Fruit fly (Drosophila melanogaster): Measurements from ENCODE around the gene CG31342.
A peak's percentile ranks its signal among the peaks of the same experiment; 100 is the strongest.

Gene CG31342

dm6 chr3R:12982167-12982981 lies 3.5 kb upstream of the CG31342 start:
- TF ChIP-seq CG17801 (GFP tag; optimal IDR thresholded peaks at IDR 0.05; ENCODE audit: partially characterized antibody): peak; percentile 54

DNA sequence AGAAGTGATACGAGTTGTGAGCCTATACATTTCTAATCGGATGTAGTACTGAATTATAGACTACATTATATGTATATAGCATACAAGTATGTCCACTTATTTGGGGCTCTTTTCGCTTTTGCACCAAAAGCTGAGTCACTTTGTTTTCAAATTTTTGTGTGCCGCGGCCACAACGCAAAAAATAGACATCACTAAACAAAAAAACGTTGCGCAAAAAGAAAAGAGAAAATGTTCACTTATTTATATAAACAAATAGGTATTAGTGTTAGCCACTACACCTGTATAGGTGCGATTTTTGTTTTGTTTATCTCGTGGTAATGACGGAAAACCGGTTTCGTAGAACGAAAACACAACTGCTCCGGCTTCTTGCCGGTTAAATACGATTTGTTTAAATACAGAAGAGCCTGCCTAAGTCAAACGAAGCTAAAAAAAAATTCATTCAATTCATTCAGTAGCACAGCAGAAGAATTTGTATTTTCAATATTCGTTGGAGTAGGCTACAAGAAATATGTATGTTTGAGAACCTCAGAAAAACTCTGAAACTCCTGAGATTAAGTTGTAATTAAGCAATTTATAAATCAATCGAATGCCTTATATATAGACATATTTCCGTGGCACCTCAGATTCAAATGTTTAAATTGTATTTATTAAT lies 2.7 kb upstream of the CG31342 start:
- no peak for TF ChIP-seq CG17801 (GFP tag; optimal IDR thresholded peaks at IDR 0.05; ENCODE audit: partially characterized antibody)

DNA sequence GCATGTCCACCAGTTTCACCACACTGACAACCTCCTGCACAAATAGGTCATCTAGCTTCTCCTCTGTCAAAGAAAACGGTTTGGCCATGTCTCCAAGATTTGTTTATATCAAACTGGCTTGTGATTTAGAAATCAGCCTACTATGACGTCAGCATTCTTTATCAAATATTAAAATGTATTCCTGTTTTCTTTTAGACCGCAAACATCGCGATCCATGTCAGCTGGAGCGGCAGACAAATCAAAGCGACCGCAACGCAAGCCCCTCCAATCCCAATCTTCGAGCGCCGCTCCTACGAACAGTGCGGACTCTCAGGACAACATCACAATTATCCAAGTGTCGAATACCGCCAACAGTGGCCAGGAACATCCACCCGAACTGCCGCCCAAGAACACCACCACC lies 2.6 kb downstream of the CG31342 start, which contains the start of gene CG14383:
TSS of gene CG14383 (minus strand) at position 101 of the 400 bp plus-strand sequence.
- no peak for TF ChIP-seq CG17801 (GFP tag; optimal IDR thresholded peaks at IDR 0.05; ENCODE audit: partially characterized antibody)

- TF ChIP-seq CG17801 (GFP tag; optimal IDR thresholded peaks at IDR 0.05; ENCODE audit: partially characterized antibody): no peak
Observed at dm6 chr3R:12993018-12993417, 7.2 kb downstream of the CG31342 start, which contains the start of gene yellow-f. TSS of gene yellow-f (minus strand) at chr3R:12993201.

DNA sequence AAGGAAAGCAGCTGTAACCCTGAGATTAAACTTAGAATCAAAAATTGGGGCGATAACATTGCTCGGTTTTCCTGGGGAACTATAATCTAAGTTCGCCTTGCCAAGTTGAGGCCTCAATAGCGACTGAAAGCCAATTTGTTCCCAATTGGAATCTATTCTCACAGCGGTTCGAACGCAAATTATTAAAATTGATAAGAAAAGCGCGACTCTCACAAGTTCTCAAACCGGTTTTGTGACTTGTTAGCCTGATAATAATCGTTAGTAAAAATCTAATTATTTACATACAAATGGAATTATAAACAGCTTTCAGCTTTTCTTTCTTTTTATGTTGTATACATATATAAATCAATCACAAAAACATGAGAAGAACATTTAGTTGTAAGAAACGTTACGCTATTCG lies 9.2 kb downstream of the CG31342 start, which contains the start of gene yellow-f2:
TSS of gene yellow-f2 (minus strand) at position 101 of the 400 bp plus-strand sequence.
- TF ChIP-seq CG17801 (GFP tag; optimal IDR thresholded peaks at IDR 0.05; ENCODE audit: partially characterized antibody): no peak

dm6 chr3R:12995522-12995921 lies 9.7 kb downstream of the CG31342 start, which contains the start of gene CG7488:
TSS of gene CG7488 (plus strand) at chr3R:12995620.
- peak; percentile 12 for TF ChIP-seq CG17801 (GFP tag; optimal IDR thresholded peaks at IDR 0.05; ENCODE audit: partially characterized antibody)

dm6 chr3R:12997550-12998233 lies 11.9 kb downstream of the CG31342 start, which contains the start of the genes CG17327, CG44194 and CG7518:
TSS of gene CG17327 (minus strand) at chr3R:12997726.
TSS of gene CG44194 (minus strand) at chr3R:12997726.
TSS of gene CG7518 (plus strand) at chr3R:12998089.
- no peak for TF ChIP-seq CG17801 (GFP tag; optimal IDR thresholded peaks at IDR 0.05; ENCODE audit: partially characterized antibody)

DNA sequence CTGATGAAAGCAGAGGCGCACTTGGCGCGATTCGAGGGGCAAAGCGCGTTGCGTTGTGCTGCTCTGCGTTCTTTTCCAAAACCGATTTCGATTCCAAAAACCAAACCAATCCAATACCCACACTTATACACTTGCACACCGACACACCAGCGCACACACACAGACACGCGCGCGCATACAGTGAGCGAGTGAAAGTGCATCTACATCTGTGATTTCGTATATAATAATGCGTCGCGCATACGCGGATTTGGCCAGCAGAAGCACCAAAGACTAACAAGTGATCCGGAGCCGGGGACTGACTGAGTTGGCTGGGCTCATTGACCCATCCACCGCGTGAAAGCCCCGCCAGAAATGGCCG lies 12.4 kb downstream of the CG31342 start:
- peak; percentile 17 for TF ChIP-seq CG17801 (GFP tag; optimal IDR thresholded peaks at IDR 0.05; ENCODE audit: partially characterized antibody)

- TF ChIP-seq CG17801 (GFP tag; optimal IDR thresholded peaks at IDR 0.05; ENCODE audit: partially characterized antibody): no peak
Observed at dm6 chr3R:13009595-13009994, 23.8 kb downstream of the CG31342 start, which contains the start of gene CG11656. TSS of gene CG11656 (plus strand) at chr3R:13009895.

DNA sequence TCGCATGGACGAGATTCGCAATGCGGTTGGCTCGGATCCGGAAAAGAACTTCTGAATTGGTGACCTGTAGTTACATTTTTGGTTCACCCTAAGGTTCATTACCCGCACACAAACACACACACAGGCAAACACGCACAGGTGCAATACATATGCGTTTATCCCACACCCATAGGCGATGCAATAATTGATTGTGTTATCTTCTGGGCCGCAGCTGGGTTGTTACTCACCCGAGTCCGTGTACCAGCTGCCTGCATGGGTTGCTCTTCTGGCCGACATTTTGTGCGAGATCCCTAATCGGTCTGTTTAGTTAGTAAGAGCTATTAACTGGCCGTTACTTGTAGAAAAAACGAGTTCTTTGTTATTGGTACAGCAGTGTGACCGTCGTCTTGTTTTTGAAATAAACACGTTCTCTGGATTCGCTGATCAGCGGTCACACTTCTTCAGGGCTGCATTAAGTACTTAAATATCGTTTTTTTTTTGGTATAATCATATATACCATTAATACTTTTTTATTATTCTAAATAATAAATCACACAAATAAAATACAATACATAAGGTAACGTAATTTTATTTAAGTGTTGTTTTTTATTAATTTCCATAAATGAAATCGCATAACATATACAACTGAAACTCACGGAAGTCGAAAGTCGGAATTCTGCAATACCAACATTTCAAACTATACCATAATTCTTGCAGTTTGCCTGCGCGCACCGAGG lies 25.2 kb downstream of the CG31342 start, which contains the start of gene CG8031:
TSS of gene CG8031 (minus strand) at position 406 of the 716 bp plus-strand sequence.
- TF ChIP-seq CG17801 (GFP tag; optimal IDR thresholded peaks at IDR 0.05; ENCODE audit: partially characterized antibody): peak; percentile 14

- no peak for TF ChIP-seq CG17801 (GFP tag; optimal IDR thresholded peaks at IDR 0.05; ENCODE audit: partially characterized antibody)
Observed at dm6 chr3R:13011621-13011963, 25.8 kb downstream of the CG31342 start, which contains the start of gene CtBP. TSS of gene CtBP (plus strand) at chr3R:13011649.

- peak; percentile 39 for TF ChIP-seq CG17801 (GFP tag; optimal IDR thresholded peaks at IDR 0.05; ENCODE audit: partially characterized antibody)
Observed at dm6 chr3R:13012351-13012750, 26.5 kb downstream of the CG31342 start.

- TF ChIP-seq CG17801 (GFP tag; optimal IDR thresholded peaks at IDR 0.05; ENCODE audit: partially characterized antibody): no peak
Observed at dm6 chr3R:13012990-13013389, 27.1 kb downstream of the CG31342 start.

dm6 chr3R:13014168-13014881 lies 28.5 kb downstream of the CG31342 start:
- TF ChIP-seq CG17801 (GFP tag; optimal IDR thresholded peaks at IDR 0.05; ENCODE audit: partially characterized antibody): no peak

All from ovary, adult (tissue).